Fruit fly (Drosophila melanogaster) whole organism: ENCODE results near the gene axo.

ENCODE experiments used
- CG8478 ChIP-seq: fragments of >200 bp; optimal IDR thresholded peaks from 2 replicates; lab custom pipeline; 2018; ENCODE audit warnings: inconsistent platforms
- Dll ChIP-seq: fragments of >200 bp; optimal IDR thresholded peaks from 2 replicates; lab custom pipeline; 2017
- EcR ChIP-seq, 2 experiments: fragments of >200 bp; optimal IDR thresholded peaks; 2 replicates each; lab custom pipeline; 2017; ENCODE audit warnings: missing biosample characterization in 2 of 2, missing genetic modification characterization in 2 of 2, missing genetic modification reagents in 2 of 2
- pan ChIP-seq: fragments of >200 bp; optimal IDR thresholded peaks from 2 replicates; lab custom pipeline; 2017
- psq ChIP-seq: fragments of >200 bp; optimal IDR thresholded peaks from 2 replicates; lab custom pipeline; 2017
- usp ChIP-seq: fragments of >200 bp; optimal IDR thresholded peaks from 2 replicates; lab custom pipeline; 2017; ENCODE audit warnings: missing biosample characterization, missing genetic modification characterization, mixed read lengths

DNA sequence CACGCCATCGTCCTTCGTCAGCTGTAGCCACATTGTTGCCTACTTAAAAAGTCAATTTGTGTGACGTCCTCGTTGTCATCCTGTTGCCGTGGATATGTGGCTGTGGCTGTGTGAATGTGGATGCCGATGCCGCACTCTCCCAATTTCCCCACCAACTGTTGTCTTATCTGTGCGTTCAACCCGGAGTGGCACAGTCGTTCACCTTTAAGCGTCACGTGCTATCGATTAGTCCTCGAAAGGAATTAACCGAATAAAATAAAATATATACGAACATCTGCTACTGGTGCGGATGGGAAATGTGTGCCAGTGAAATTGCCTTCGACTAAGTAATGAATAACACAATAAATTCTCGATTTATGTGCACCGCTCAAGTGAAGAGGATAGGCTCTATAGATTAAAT lies 84.8 kb downstream of the axo start:
- TF ChIP-seq Dll (lab: Kevin White, UChicago) (no peak), pan (no peak), usp (GFP tag; lab: Kevin White, UChicago) (no peak), psq (lab: Kevin White, UChicago) (no peak), CG8478 (no peak), EcR (GFP tag; optimal IDR thresholded peaks at IDR 0.05; lab: Kevin White, UChicago) (no peak)
